Worm (Caenorhabditis elegans): ENCODE results near the gene arrd-9.

Gene arrd-9

DNA sequence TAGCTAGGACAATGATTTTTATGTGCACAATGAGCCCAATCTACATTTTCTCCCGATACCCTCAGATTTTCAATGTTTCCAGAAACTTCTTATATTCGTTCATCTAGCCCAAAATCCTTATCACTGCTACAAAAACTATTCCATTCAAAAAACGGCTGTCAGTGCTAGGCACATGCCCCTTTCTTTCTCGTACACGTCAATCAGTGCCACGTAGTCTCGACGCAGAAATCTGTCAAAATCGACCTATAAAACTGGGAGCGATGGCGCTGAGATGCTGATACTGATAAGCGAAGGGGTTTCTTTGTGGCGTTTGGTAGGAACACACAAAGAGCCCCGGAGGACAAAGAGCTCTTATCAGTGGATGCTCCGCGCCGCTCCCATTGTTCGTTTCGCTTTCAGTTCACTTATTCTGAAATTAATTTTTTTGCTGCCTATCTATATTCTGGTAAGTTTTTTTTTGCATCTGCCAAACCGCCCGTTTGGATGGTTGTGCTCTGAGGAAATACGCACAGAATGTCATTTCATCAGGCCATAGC, 38.2 kb upstream of the arrd-9 start, which contains the start of gene srh-70 (continued):
- TF ChIP-seq dox-1 (GFP tag; IDR thresholded peaks at IDR 0.05) = peak; percentile 79
- no peak for TF ChIP-seq mxl-1 (tag; optimal IDR thresholded peaks at IDR 0.05)
- no peak for TF ChIP-seq gei-17 (GFP tag; optimal IDR thresholded peaks at IDR 0.05)
- peak; percentile 99 for TF ChIP-seq let-607 (tag; optimal IDR thresholded peaks at IDR 0.05)
- TF ChIP-seq repo-1 (tag; optimal IDR thresholded peaks at IDR 0.05) = peak; percentile 29
- peak; percentile 72 for TF ChIP-seq Y53G8AR.9 (GFP tag; conservative IDR thresholded peaks at IDR 0.05)
- TF ChIP-seq ama-1 (optimal IDR thresholded peaks at IDR 0.05) = no peak
- no peak for TF ChIP-seq ama-1 (GFP tag; optimal IDR thresholded peaks at IDR 0.05)
- no peak for TF ChIP-seq K12H6.12 (tag; optimal IDR thresholded peaks at IDR 0.05)
- TF ChIP-seq dpl-1 (GFP tag; optimal IDR thresholded peaks at IDR 0.05) = no peak
- TF ChIP-seq snpc-3.4 (tag; optimal IDR thresholded peaks at IDR 0.05) = no peak
- no peak; the same call in 1 of the 2 replicates for TF ChIP-seq nfyb-1 (GFP tag; IDR thresholded peaks at IDR 0.05)
- TF ChIP-seq somi-1 (GFP tag; optimal IDR thresholded peaks at IDR 0.05) = no peak
- no peak for TF ChIP-seq sea-2 (GFP tag; IDR thresholded peaks at IDR 0.05)
- no peak for TF ChIP-seq F57A8.1 (GFP tag; optimal IDR thresholded peaks at IDR 0.05)
- 0 out of 2 replicates have a peak, but pooled peaks have one; percentile 29 for TF ChIP-seq Y56A3A.18 (GFP tag; IDR thresholded peaks at IDR 0.05)
- no peak for TF ChIP-seq zfh-2 (GFP tag; conservative IDR thresholded peaks at IDR 0.05)
- no peak for TF ChIP-seq snpc-1.3 (tag; optimal IDR thresholded peaks at IDR 0.05; ENCODE audit: insufficient read depth)
- no peak for TF ChIP-seq B0019.2 (GFP tag; conservative IDR thresholded peaks at IDR 0.05)
- peak; percentile 79 for TF ChIP-seq tlf-1 (GFP tag; optimal IDR thresholded peaks at IDR 0.05)
- TF ChIP-seq madf-8 (GFP tag; conservative IDR thresholded peaks at IDR 0.05) = no peak
- no peak for TF ChIP-seq ceh-91 (GFP tag; IDR thresholded peaks at IDR 0.05)
- TF ChIP-seq hmg-20 (GFP tag; IDR thresholded peaks at IDR 0.05) = no peak
- TF ChIP-seq snpc-4 (GFP tag; optimal IDR thresholded peaks at IDR 0.05) = no peak
- peak in 2 of 4 experiments; percentile 22 to 29 for TF ChIP-seq snpc-4 (tag; optimal IDR thresholded peaks at IDR 0.05)
- TF ChIP-seq nhr-27 (tag; optimal IDR thresholded peaks at IDR 0.05) = no peak
- TF ChIP-seq mes-4 (tag; optimal IDR thresholded peaks at IDR 0.05) = no peak
- TF ChIP-seq cebp-1 (GFP tag; IDR thresholded peaks at IDR 0.05) = no peak
- peak; percentile 7 for TF ChIP-seq cebp-1 (tag; optimal IDR thresholded peaks at IDR 0.05)
- peak; percentile 96 for TF ChIP-seq nhr-80 (tag; optimal IDR thresholded peaks at IDR 0.05)
- peak; percentile 21 for TF ChIP-seq ets-4 (GFP tag; optimal IDR thresholded peaks at IDR 0.05)
- no peak for TF ChIP-seq hlh-26 (GFP tag; conservative IDR thresholded peaks at IDR 0.05)
- TF ChIP-seq F33H1.4 (GFP tag; IDR thresholded peaks at IDR 0.05) = no peak
- TF ChIP-seq ceh-79 (tag; optimal IDR thresholded peaks at IDR 0.05) = no peak
- no peak for TF ChIP-seq Y79H2A.3 (GFP tag; conservative IDR thresholded peaks at IDR 0.05)
- TF ChIP-seq B0261.1 (tag; optimal IDR thresholded peaks at IDR 0.05) = no peak
- TF ChIP-seq sptf-2 (GFP tag; optimal IDR thresholded peaks at IDR 0.05) = no peak
- 0 out of 2 replicates have a peak, but pooled peaks have one; percentile 24 for TF ChIP-seq C06A6.2 (GFP tag; conservative IDR thresholded peaks at IDR 0.05)
- TF ChIP-seq F10E7.11 (tag; optimal IDR thresholded peaks at IDR 0.05) = no peak
- TF ChIP-seq lsl-1 (GFP tag; optimal IDR thresholded peaks at IDR 0.05) = no peak
- TF ChIP-seq F57C9.4 (tag; optimal IDR thresholded peaks at IDR 0.05) = no peak
- no peak for TF ChIP-seq rpc-1 (optimal IDR thresholded peaks at IDR 0.05)
- TF ChIP-seq rpc-1 (tag; optimal IDR thresholded peaks at IDR 0.05) = no peak
- no peak for TF ChIP-seq lir-1 (GFP tag; conservative IDR thresholded peaks at IDR 0.05)
- no peak for TF ChIP-seq egl-18 (GFP tag; IDR thresholded peaks at IDR 0.05)
- TF ChIP-seq ztf-26 (tag; optimal IDR thresholded peaks at IDR 0.05) = no peak
- TF ChIP-seq ceh-100 (GFP tag; IDR thresholded peaks at IDR 0.05) = no peak
- TF ChIP-seq aptf-2 (GFP tag; conservative IDR thresholded peaks at IDR 0.05) = no peak
- peak; percentile 37; the same call in 1 of the 2 replicates for TF ChIP-seq egl-44 (GFP tag; IDR thresholded peaks at IDR 0.05)
- TF ChIP-seq madf-6 (GFP tag; IDR thresholded peaks at IDR 0.05) = no peak
